Worm (Caenorhabditis elegans) whole organism, L4/young adult: Measurements from ENCODE around the gene ska-3.

ENCODE experiments used
- W03F9.2 ChIP-seq: fragments of 150-350 bp; optimal IDR thresholded peaks from 2 replicates; lab custom pipeline; 2014; ENCODE audit warnings: missing biosample characterization, missing genetic modification characterization
- dao-5 ChIP-seq: sonication (generic microtip); optimal IDR thresholded peaks from 2 replicates; lab custom pipeline; 2016; ENCODE audit warnings: missing genotype, missing genetic modification characterization, moderate library complexity, missing compliant biosample characterization
- him-1 ChIP-seq: sonication (generic microtip); optimal IDR thresholded peaks from 2 replicates; lab custom pipeline; 2016; ENCODE audit warnings: missing genotype, missing genetic modification reagents, missing genetic modification characterization, missing compliant biosample characterization

Gene ska-3

DNA sequence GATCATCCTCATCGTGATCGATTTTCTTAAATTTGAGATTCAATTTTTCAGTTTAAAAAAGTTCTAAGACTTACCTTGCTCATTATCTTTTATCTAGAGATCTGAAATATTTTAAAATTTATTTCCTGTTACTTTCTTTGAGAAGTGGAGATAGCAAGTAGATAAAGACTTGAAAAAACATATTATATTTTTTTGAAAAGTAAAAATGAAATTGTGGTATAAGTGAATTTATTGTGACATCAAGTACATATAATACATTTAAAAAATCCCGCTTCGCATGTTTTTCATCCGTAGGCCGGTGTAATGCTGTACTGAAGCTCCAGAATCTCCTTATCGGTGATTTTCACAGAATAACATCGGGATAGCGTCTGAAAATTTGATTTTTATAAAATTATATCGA lies 18.5 kb upstream of the ska-3 start, which contains the start of gene B0336.7:
B0336.7 (minus strand) TSS at position 101 of the 400 bp plus-strand sequence.
- TF ChIP-seq dao-5 (tag; lab: Kevin White, UChicago) (no peak), W03F9.2 (no peak), him-1 (tag; lab: Kevin White, UChicago) (no peak)

DNA sequence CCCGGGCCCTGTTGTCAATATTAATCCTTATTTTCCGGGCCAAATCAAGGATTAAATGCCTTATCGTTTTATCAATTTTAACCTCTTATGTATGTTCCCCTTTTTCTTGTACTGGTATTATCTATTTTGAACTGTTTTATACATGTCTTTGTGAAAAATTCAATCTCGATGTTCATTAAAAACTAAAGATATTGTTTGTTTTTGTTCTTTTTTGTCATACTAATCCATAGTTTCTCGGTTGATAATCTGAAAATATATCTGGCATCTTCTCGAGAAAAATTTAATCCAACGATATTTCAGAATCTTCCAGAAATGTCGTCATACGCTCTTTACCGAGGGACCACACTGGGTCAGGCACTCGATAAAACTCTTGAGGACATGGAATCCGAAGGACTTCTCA lies 14.9 kb upstream of the ska-3 start, which contains the start of gene B0336.13:
B0336.13 (plus strand) TSS at position 301 of the 400 bp plus-strand sequence.
- no peak for TF ChIP-seq him-1 (tag; lab: Kevin White, UChicago)
- TF ChIP-seq dao-5 (tag; lab: Kevin White, UChicago) = no peak
- no peak for TF ChIP-seq W03F9.2

DNA sequence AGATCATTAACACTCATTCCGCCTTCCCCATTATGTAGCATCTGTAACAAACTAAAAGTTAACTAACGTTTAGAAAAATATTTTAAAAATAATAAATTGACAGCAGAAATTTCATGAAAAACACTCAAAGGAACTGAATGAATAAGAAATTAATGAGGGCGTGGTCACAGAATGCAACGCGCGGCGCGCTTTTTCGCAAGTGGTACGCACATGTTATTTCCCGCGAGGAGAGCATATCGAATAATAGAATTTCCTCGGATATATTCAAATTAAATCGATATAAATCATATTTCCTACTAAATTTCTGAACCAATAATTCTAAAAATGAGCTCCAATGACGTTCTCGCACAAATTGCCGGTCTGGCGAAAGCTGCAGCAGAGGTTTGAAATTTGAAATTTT lies 13.9 kb upstream of the ska-3 start, which contains the start of the genes abi-1 and arle-14:
abi-1 (minus strand) TSS at position 51 of the 400 bp plus-strand sequence.
arle-14 (plus strand) TSS at position 217 of the 400 bp plus-strand sequence.
- TF ChIP-seq dao-5 (tag; lab: Kevin White, UChicago) (no peak), him-1 (tag; lab: Kevin White, UChicago) (no peak), W03F9.2 (peak; percentile 2)

DNA sequence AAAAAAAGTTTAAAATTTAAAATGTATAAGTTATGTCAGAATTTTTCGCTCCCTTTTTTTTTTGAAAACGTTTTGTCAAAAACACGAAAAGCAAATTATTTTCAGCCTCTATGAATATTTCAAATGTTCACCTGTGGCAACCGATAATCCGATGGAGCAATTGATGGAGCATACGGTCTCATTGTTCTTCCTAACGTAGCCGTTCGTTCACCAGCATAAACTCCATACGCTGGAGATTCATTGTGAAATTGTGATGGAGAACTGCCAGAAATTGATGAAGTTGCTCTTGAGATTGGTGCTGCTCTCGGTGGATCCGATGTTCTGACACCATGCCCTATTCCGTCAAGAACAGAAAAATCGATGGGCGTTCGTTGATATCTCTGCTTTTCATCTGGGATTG lies 13.0 kb upstream of the ska-3 start:
- TF ChIP-seq dao-5 (tag; lab: Kevin White, UChicago) (no peak), W03F9.2 (no peak), him-1 (tag; lab: Kevin White, UChicago) (no peak)

- no peak for TF ChIP-seq him-1 (tag; lab: Kevin White, UChicago)
- no peak for TF ChIP-seq W03F9.2
- TF ChIP-seq dao-5 (tag; lab: Kevin White, UChicago) = no peak
Observed at ce11 chrIII:5688246-5688645, 9.4 kb upstream of the ska-3 start.

DNA sequence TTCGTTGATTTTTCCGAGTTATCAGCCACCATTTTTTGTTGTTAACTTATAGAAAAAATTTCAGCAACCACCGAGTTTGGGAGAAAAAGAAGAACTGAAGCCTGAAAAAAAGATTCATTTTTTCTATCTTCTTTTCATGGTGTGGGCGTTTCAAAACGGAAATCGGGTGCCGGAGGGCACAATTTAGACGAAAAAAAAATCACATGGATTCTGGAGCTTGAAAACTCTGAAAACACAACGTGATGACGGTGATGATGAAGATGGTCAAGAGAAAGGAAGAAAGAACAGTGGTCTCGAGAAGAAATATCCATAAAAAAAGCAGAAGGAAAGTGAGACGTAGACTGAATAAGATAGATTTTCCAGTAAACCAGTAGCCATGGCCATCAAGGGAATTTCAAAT lies 5.2 kb upstream of the ska-3 start, which contains the start of gene rcan-1:
rcan-1 (minus strand) TSS at position 101 of the 400 bp plus-strand sequence.
- TF ChIP-seq W03F9.2 (no peak), dao-5 (tag; lab: Kevin White, UChicago) (no peak), him-1 (tag; lab: Kevin White, UChicago) (no peak)

DNA sequence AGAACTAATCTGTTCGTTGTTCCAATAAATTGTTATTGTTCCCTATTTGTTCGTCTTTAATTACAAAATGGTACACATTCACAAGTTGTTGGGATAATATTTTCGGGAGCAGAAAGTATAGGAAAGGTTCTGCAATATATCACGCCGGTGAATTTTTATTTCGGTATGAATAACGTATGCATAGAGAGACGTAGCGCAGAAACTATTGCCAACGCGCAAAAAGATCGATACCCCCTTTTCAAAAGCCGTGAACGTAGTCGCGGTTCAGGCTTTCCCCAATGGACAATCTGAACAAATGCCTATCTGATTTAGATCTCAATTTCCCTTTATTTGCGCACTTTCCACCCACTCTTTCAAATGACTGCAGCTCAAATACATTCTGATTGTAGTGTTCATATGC lies 1.3 kb upstream of the ska-3 start, which contains the start of gene pst-2:
pst-2 (plus strand) TSS at position 293 of the 400 bp plus-strand sequence.
- no peak for TF ChIP-seq dao-5 (tag; lab: Kevin White, UChicago)
- no peak for TF ChIP-seq W03F9.2
- no peak for TF ChIP-seq him-1 (tag; lab: Kevin White, UChicago)

- no peak for TF ChIP-seq dao-5 (tag; lab: Kevin White, UChicago)
Observed at ce11 chrIII:5677790-5678189, 1.0 kb downstream of the ska-3 start, which contains the start of gene F54E7.9. Gene F54E7.9 (minus strand): TSS chrIII:5677890.

DNA sequence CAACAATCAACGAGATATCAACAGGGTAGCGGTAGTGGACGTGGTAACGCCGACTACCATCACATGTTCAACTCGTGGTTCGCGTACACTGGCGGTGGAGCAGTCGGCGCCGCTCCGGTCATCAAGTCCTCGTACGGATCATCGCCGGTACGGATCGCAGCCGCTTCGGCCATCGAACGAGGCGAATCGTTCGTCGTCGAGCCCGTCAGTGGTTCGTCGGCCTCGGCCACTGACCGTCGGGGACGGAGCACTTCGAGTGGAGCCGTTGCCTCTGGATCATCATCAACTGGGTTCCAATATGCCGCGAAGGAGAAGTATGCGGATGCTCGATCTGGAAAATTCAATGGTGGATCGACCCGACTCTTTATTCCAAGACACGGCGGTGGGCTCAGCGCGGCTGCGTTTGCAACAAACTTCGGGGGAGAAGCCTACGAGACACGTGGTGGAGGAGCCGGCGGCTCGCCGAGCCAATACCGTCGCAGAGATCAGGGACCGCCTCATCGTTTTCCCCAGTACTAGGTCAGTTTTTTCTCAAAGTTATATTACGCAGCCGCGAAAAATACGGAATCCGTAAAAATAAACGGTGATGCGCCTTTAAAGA lies 3.3 kb downstream of the ska-3 start:
- TF ChIP-seq dao-5 (tag; lab: Kevin White, UChicago) (no peak), him-1 (tag; lab: Kevin White, UChicago) (no peak), W03F9.2 (no peak)

DNA sequence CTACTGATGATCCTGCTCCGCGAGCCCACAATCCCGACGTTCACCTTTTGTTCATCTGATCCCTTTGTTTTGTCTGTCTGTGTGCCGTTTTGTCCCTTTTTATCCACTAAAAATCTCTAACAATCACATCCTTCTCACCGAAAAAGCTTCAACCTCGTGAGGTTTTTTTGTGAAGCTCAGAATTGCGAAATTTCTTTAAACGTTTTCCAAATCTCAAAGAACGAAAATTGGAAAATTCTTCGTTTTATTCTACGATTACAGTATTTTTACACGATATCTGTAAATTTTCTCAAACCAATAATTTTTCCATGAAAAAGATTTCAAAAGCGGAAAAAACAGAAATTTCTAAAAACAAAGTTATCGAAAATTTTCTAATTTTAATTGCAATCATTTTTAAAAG lies 4.6 kb downstream of the ska-3 start:
- TF ChIP-seq W03F9.2 (no peak), dao-5 (tag; lab: Kevin White, UChicago) (no peak), him-1 (tag; lab: Kevin White, UChicago) (no peak)

- TF ChIP-seq W03F9.2 (no peak), dao-5 (tag; lab: Kevin White, UChicago) (no peak), him-1 (tag; lab: Kevin White, UChicago) (no peak)
Observed at ce11 chrIII:5667952-5668489, 10.8 kb downstream of the ska-3 start.

ce11 chrIII:5665710-5666109 lies 13.1 kb downstream of the ska-3 start:
- TF ChIP-seq dao-5 (tag; lab: Kevin White, UChicago) (no peak), him-1 (tag; lab: Kevin White, UChicago) (no peak), W03F9.2 (no peak)

ce11 chrIII:5665278-5665677 lies 13.5 kb downstream of the ska-3 start:
- no peak for TF ChIP-seq dao-5 (tag; lab: Kevin White, UChicago)
- no peak for TF ChIP-seq him-1 (tag; lab: Kevin White, UChicago)

ce11 chrIII:5663933-5664332 lies 14.9 kb downstream of the ska-3 start, which contains the start of gene par-3:
Gene par-3 (plus strand): TSS chrIII:5664233.
- TF ChIP-seq dao-5 (tag; lab: Kevin White, UChicago) (no peak), W03F9.2 (no peak), him-1 (tag; lab: Kevin White, UChicago) (no peak)
